Worm (Caenorhabditis elegans) whole organism, L3 larva: ENCODE measurements around the gene lon-2.

Experiments used
- ZK546.5 ChIP-seq: sonication (generic microtip); optimal IDR thresholded peaks from 2 replicates; lab custom pipeline; 2017; ENCODE audit warnings: missing biosample characterization, missing genetic modification characterization
- aly-2 ChIP-seq: fragments of 150-350 bp; optimal IDR thresholded peaks from 2 replicates; lab custom pipeline; 2014; ENCODE audit warnings: missing biosample characterization, missing genetic modification characterization
- ceh-16 ChIP-seq: sonication (generic microtip); optimal IDR thresholded peaks from 2 replicates; lab custom pipeline; 2017; ENCODE audit warnings: missing biosample characterization, missing genetic modification characterization
- ceh-28 ChIP-seq: fragments of 150-350 bp; optimal IDR thresholded peaks from 2 replicates; lab custom pipeline; 2014; ENCODE audit warnings: missing biosample characterization, missing genetic modification reagents, missing genetic modification characterization
- daf-12 ChIP-seq: fragments of 150-350 bp; optimal IDR thresholded peaks from 2 replicates; lab custom pipeline; 2014; ENCODE audit warnings: missing biosample characterization, missing genetic modification reagents, missing genetic modification characterization
- egl-27 ChIP-seq: sonication (generic microtip); optimal IDR thresholded peaks from 4 replicates; lab custom pipeline; 2017; ENCODE audit warnings: missing biosample characterization, missing genetic modification reagents, missing genetic modification characterization
- elt-2 ChIP-seq: sonication (generic microtip); optimal IDR thresholded peaks from 2 replicates; lab custom pipeline; 2016; ENCODE audit warnings: missing genetic modification reagents, mild to moderate bottlenecking, missing genetic modification characterization, missing compliant biosample characterization
- eor-1 ChIP-seq, 2 experiments: fragments of 150-350 bp; optimal IDR thresholded peaks; 2 replicates each; lab custom pipeline; 2014 to 2018; ENCODE audit warnings: missing biosample characterization in 2 of 2, missing genetic modification characterization in 2 of 2
- fkh-10 ChIP-seq: sonication (generic microtip); optimal IDR thresholded peaks from 2 replicates; lab custom pipeline; 2017; ENCODE audit warnings: missing biosample characterization, missing genetic modification reagents, missing genetic modification characterization
- fos-1 ChIP-seq: fragments of 150-350 bp; optimal IDR thresholded peaks from 2 replicates; lab custom pipeline; 2014; ENCODE audit warnings: missing biosample characterization, missing genetic modification characterization
- hmg-11 ChIP-seq: sonication (generic microtip); optimal IDR thresholded peaks from 2 replicates; lab custom pipeline; 2016; ENCODE audit warnings: missing genetic modification characterization, missing compliant biosample characterization
- jun-1 ChIP-seq: fragments of 150-350 bp; optimal IDR thresholded peaks from 2 replicates; lab custom pipeline; 2014; ENCODE audit warnings: missing biosample characterization, missing genetic modification reagents, missing genetic modification characterization
- lin-15B ChIP-seq: fragments of 150-350 bp; optimal IDR thresholded peaks from 2 replicates; lab custom pipeline; 2014; ENCODE audit warnings: missing biosample characterization, missing genetic modification characterization
- lin-39 ChIP-seq: fragments of 150-350 bp; optimal IDR thresholded peaks from 2 replicates; lab custom pipeline; 2018; ENCODE audit warnings: missing biosample characterization, missing genetic modification reagents, missing genetic modification characterization
- mml-1 ChIP-seq: fragments of 150-350 bp; sonication (generic microtip); optimal IDR thresholded peaks from 3 replicates; lab custom pipeline; 2014; ENCODE audit warnings: missing biosample characterization, missing genetic modification characterization
- nfya-1 ChIP-seq: sonication (generic microtip); optimal IDR thresholded peaks from 2 replicates; lab custom pipeline; 2017; ENCODE audit warnings: missing genetic modification characterization, mild to moderate bottlenecking, missing compliant biosample characterization, antibody characterized with exemption, moderate library complexity; ENCODE audit not compliant: insufficient read depth
- nhr-12 ChIP-seq: fragments of 150-350 bp; optimal IDR thresholded peaks from 2 replicates; lab custom pipeline; 2014; ENCODE audit warnings: missing biosample characterization, missing genetic modification characterization
- nhr-25 ChIP-seq: sonication (generic microtip); optimal IDR thresholded peaks from 2 replicates; lab custom pipeline; 2017; ENCODE audit warnings: missing biosample characterization, missing genetic modification characterization
- nhr-43 ChIP-seq: sonication (generic microtip); optimal IDR thresholded peaks from 2 replicates; lab custom pipeline; 2016; ENCODE audit warnings: mild to moderate bottlenecking, missing genetic modification characterization, missing compliant biosample characterization; ENCODE audit not compliant: poor library complexity, severe bottlenecking
- nhr-67 ChIP-seq: fragments of 150-350 bp; optimal IDR thresholded peaks from 2 replicates; lab custom pipeline; 2014; ENCODE audit warnings: missing biosample characterization, missing genetic modification characterization
- nhr-76 ChIP-seq: fragments of 150-350 bp; sonication (generic microtip); optimal IDR thresholded peaks from 5 replicates; lab custom pipeline; 2014; ENCODE audit warnings: missing biosample characterization, missing genetic modification characterization
- nhr-77 ChIP-seq: fragments of 150-350 bp; optimal IDR thresholded peaks from 2 replicates; lab custom pipeline; 2014; ENCODE audit warnings: missing biosample characterization, missing genetic modification characterization
- pha-4 ChIP-seq: fragments of 150-350 bp; optimal IDR thresholded peaks from 2 replicates; lab custom pipeline; 2014; ENCODE audit warnings: missing biosample characterization, missing genetic modification reagents, missing genetic modification characterization
- pqm-1 ChIP-seq: fragments of 150-350 bp; optimal IDR thresholded peaks from 2 replicates; lab custom pipeline; 2017; ENCODE audit warnings: missing biosample characterization, missing genetic modification characterization, inconsistent platforms
- sea-2 ChIP-seq: fragments of 150-350 bp; sonication (generic microtip); optimal IDR thresholded peaks from 4 replicates; lab custom pipeline; 2014; ENCODE audit warnings: missing biosample characterization, missing genetic modification reagents, missing genetic modification characterization
- skn-1 ChIP-seq: fragments of 150-350 bp; optimal IDR thresholded peaks from 2 replicates; lab custom pipeline; 2014; ENCODE audit warnings: missing biosample characterization, missing genetic modification characterization
- snpc-4 ChIP-seq: fragments of 150-350 bp; optimal IDR thresholded peaks from 2 replicates; lab custom pipeline; 2014; ENCODE audit warnings: missing biosample characterization, missing genetic modification characterization
- tbx-2 ChIP-seq: sonication (generic microtip); optimal IDR thresholded peaks from 2 replicates; lab custom pipeline; 2016; ENCODE audit warnings: mild to moderate bottlenecking, missing genetic modification characterization, missing compliant biosample characterization
- unc-62 ChIP-seq: fragments of 150-350 bp; sonication (generic microtip); optimal IDR thresholded peaks from 4 replicates; lab custom pipeline; 2014; ENCODE audit warnings: missing biosample characterization, missing genetic modification reagents, missing genetic modification characterization
- zag-1 ChIP-seq: fragments of 150-350 bp; optimal IDR thresholded peaks from 2 replicates; lab custom pipeline; 2014; ENCODE audit warnings: missing biosample characterization, missing genetic modification characterization
- ztf-11 ChIP-seq: fragments of 150-350 bp; optimal IDR thresholded peaks from 2 replicates; lab custom pipeline; 2014; ENCODE audit warnings: missing biosample characterization, missing genetic modification characterization
- ztf-4 ChIP-seq: fragments of 150-350 bp; optimal IDR thresholded peaks from 2 replicates; lab custom pipeline; 2014; ENCODE audit warnings: missing biosample characterization, missing genetic modification characterization

Gene lon-2

DNA sequence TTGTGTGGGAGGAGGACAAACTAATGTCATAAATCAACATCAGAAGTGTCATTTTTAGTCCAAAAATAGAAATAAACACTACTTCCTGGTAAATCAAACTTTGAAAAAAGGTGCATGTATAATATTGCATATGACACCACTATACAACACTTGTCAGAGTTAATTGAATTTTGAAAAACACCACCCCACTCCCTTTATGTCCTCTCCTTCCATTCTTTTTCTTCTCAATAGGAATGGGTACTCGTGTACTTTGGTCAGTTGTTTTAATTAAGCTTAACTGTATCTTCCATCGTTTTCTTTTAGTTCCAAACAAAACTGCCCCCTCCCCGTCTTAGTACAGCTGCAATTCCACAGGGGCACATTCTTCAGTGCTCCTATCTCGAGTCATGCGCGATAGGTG, 38.6 kb upstream of the lon-2 start:
- no peak for TF ChIP-seq tbx-2 (tag; lab: Kevin White, UChicago)

DNA sequence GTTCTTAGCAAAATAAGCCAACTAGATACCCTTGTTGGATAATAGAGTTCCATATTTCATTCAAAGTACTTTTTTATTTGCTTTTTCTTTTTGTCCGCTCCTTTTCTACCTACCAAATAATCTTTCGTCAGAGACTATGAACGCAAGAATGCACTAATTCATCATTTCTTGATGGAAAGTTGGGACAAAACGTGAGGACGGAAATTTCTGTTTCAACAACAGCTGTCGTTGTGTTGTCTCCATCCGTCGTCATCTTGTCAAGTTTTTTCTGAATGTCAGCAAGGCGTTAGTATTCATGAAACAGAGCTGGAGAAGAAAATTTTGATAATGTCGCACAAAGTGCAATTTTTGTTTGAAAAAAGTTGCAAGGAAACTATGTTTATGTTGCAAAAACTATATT, 35.9 kb upstream of the lon-2 start:
- TF ChIP-seq lin-39 (peak; percentile 33), nfya-1 (peak; percentile 0), nhr-67 (tag; lab: Kevin White, UChicago) (no peak)
- TF ChIP-seq, all 47 proteins: peak for 2

DNA sequence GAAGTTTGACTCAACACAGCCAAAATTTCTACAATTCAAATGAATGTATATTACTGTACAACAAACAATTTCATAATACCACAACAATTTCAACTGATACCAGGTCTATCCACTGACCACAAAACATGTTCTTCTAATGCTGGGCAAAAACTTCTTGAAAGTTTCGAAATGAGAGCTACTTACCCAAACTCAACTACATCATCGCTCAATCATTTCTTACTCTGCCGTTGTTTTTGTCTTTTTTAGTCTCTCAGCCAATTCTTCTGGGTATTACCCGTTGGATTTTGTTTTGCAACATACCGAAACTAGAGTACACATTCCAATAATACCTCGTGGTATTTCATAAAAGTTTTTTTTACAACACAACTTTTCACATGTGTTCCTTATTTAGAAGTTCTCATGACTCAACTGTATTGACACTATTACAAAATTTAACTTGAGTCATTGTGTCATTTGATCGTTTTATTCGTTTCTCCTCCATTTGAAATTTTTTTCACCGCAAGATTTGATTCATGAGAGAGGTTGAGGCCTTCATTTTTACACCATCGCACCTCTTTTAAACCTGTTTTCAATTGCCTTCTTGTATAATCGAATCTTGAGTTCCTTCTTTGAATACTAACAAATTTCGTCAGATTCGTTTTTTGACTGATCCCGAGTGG, 34.4 kb upstream of the lon-2 start, which contains the start of gene F43C9.2:
Gene F43C9.2 (plus strand): TSS at position 497 of the 659 bp plus-strand sequence.
- no peak for TF ChIP-seq zag-1 (tag; lab: Kevin White, UChicago)
- no peak for TF ChIP-seq aly-2 (tag; lab: Kevin White, UChicago)
- no peak for TF ChIP-seq nhr-43 (tag; lab: Kevin White, UChicago)
- TF ChIP-seq ceh-28 = no peak
- TF ChIP-seq nhr-25 (tag; lab: Kevin White, UChicago) = no peak
- TF ChIP-seq lin-15B (tag; lab: Kevin White, UChicago) = no peak
- TF ChIP-seq lin-39 = no peak

DNA sequence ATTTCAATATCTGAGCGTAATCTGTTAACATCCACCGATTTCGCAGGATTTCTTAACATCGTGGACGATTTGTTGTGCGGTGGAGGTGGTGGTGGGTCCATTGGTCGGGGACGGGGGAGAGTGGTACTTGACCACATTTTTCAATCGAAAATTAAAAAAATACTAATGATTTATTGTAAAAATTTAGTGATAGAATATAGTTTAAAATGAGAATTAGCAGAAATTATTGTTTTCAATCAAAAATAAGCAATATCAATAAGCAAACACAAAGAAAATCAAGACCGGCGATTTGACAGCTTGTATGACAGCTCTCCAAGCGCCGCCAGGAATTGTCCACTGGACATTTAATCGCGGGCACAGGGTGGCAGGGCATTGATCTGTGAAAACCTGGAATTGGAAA, 33.3 kb upstream of the lon-2 start, which contains the start of gene hum-10:
Gene hum-10 (minus strand): TSS at position 101 of the 400 bp plus-strand sequence.
- TF ChIP-seq pha-4 (tag; lab: Kevin White, UChicago) (no peak), nhr-77 (tag; lab: Kevin White, UChicago) (no peak), skn-1 (tag; lab: Kevin White, UChicago) (no peak), jun-1 (tag; lab: Kevin White, UChicago) (no peak), eor-1 (tag; optimal IDR thresholded peaks at IDR 0.05; lab: Kevin White, UChicago) (no peak), ceh-28 (no peak), fkh-10 (GFP tag; lab: Kevin White, UChicago) (no peak), sea-2 (GFP tag; lab: Kevin White, UChicago) (no peak), unc-62 (GFP tag; lab: Kevin White, UChicago) (no peak), ceh-16 (tag; lab: Kevin White, UChicago) (no peak), elt-2 (tag; lab: Kevin White, UChicago) (no peak), mml-1 (tag; lab: Kevin White, UChicago) (no peak)

DNA sequence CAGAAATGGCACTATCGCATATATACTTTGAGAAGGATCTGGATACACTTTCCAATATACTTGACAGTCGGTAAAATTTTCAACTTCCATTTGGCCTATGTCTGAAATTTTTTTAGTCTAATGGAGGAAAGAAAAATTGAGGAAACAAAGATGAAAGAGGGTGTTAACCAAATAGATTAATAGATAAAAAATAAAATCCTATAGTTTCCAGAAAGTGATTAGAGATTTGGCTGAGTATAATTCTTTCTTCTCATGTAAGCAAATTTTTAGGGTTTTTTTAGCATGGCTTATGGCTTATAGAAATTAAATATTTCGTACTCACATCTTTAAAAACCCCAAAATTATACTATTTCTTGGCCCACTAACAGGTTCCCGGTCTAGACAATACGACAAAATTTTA, 21.0 kb upstream of the lon-2 start, which contains the start of gene npr-1:
Gene npr-1 (minus strand): TSS at position 101 of the 400 bp plus-strand sequence.
- no peak for TF ChIP-seq nfya-1
- TF ChIP-seq ZK546.5 (tag; lab: Kevin White, UChicago) = no peak
- TF ChIP-seq lin-15B (tag; lab: Kevin White, UChicago) = no peak
- no peak for TF ChIP-seq zag-1 (tag; lab: Kevin White, UChicago)
- no peak for TF ChIP-seq lin-39
- TF ChIP-seq pha-4 (tag; lab: Kevin White, UChicago) = no peak

DNA sequence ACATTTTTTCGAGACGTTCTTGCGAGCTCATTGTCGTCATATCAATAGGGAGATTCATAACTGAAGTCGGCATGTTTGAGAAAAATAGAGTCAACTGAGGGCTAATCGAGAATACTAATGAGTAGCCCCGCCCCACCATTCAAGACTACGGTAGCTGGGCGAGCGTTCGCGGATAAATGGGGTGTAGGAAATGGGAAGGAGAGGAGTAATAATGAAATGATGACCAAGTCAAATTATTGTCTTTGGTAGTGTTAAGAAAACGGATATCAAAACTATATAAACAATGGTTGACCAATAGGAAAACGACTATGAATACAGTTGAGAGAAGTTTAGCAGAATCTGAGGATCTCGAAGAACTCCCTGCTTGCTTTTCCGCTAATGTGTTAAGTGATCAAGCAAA, 12.7 kb upstream of the lon-2 start, which contains the start of gene mls-2:
Gene mls-2 (minus strand): TSS at position 101 of the 400 bp plus-strand sequence.
- TF ChIP-seq sea-2 (GFP tag; lab: Kevin White, UChicago) (no peak), ztf-11 (tag; lab: Kevin White, UChicago) (no peak), ztf-4 (tag; lab: Kevin White, UChicago) (no peak), jun-1 (tag; lab: Kevin White, UChicago) (no peak), nhr-12 (tag; lab: Kevin White, UChicago) (no peak), lin-15B (tag; lab: Kevin White, UChicago) (no peak), egl-27 (no peak), fos-1 (no peak), elt-2 (tag; lab: Kevin White, UChicago) (no peak), snpc-4 (no peak), daf-12 (tag; lab: Kevin White, UChicago) (no peak), aly-2 (tag; lab: Kevin White, UChicago) (no peak), pqm-1 (tag; lab: Kevin White, UChicago) (no peak), nhr-76 (tag; lab: Kevin White, UChicago) (no peak), fkh-10 (GFP tag; lab: Kevin White, UChicago) (no peak), ZK546.5 (tag; lab: Kevin White, UChicago) (no peak), nhr-43 (tag; lab: Kevin White, UChicago) (no peak), ceh-28 (no peak), hmg-11 (tag; lab: Kevin White, UChicago) (no peak), skn-1 (tag; lab: Kevin White, UChicago) (no peak)
